Fruit fly (Drosophila melanogaster) whole organism, embryonic: Measurements from ENCODE around the gene Elp5.

Experiments used
- Antp ChIP-seq: fragments of 200-800 bp; sonication (Bioruptor generic); optimal IDR thresholded peaks from 3 replicates; lab custom pipeline; 2016; ENCODE audit warnings: missing biosample characterization, missing genetic modification characterization
- Bgb ChIP-seq: fragments of 200-800 bp; sonication (Bioruptor generic); IDR thresholded peaks from 2 replicates; pipeline ENCODE4 v1.3.6; 2022; ENCODE audit warnings: missing biosample characterization, missing genetic modification characterization; ENCODE audit not compliant: partially characterized antibody
- BtbVII ChIP-seq: fragments of 200-800 bp; sonication (Bioruptor generic); optimal IDR thresholded peaks from 3 replicates; lab custom pipeline; 2017; ENCODE audit warnings: missing biosample characterization, mild to moderate bottlenecking, missing genetic modification characterization
- CG12155 ChIP-seq: fragments of 200-800 bp; sonication (Bioruptor generic); optimal IDR thresholded peaks from 3 replicates; lab custom pipeline; 2016; ENCODE audit warnings: missing biosample characterization, missing genetic modification characterization
- CG1832 ChIP-seq: fragments of 200-800 bp; sonication (Bioruptor generic); optimal IDR thresholded peaks from 2 replicates; lab custom pipeline; 2017; ENCODE audit warnings: missing biosample characterization, mild to moderate bottlenecking, missing genetic modification characterization, inconsistent platforms
- CG2129 ChIP-seq: fragments of 200-800 bp; sonication (Bioruptor generic); IDR thresholded peaks from 2 replicates; pipeline ENCODE4 v1.3.6; 2022; ENCODE audit warnings: missing biosample characterization, missing genetic modification characterization; ENCODE audit not compliant: partially characterized antibody
- CG31365 ChIP-seq: fragments of 200-800 bp; sonication (Bioruptor generic); optimal IDR thresholded peaks from 2 replicates; lab custom pipeline; 2018; ENCODE audit warnings: missing biosample characterization, mild to moderate bottlenecking, missing genetic modification characterization
- CG34376 ChIP-seq: fragments of 200-800 bp; sonication (Bioruptor generic); optimal IDR thresholded peaks from 2 replicates; lab custom pipeline; 2018; ENCODE audit warnings: missing biosample characterization, mild to moderate bottlenecking, missing genetic modification characterization
- CG43689 ChIP-seq: fragments of 200-800 bp; sonication (Bioruptor generic); IDR thresholded peaks from 2 replicates; pipeline ENCODE4 v1.3.6; 2022; ENCODE audit warnings: missing biosample characterization, missing genetic modification characterization
- CG4820 ChIP-seq: fragments of 200-800 bp; sonication (Bioruptor generic); optimal IDR thresholded peaks from 3 replicates; lab custom pipeline; 2016; ENCODE audit warnings: missing biosample characterization, missing genetic modification characterization
- CG6254 ChIP-seq: fragments of 200-800 bp; sonication (Bioruptor generic); optimal IDR thresholded peaks from 3 replicates; lab custom pipeline; 2017; ENCODE audit warnings: mild to moderate bottlenecking, missing biosample characterization, missing genetic modification reagents, missing genetic modification characterization
- CG6683 ChIP-seq: fragments of 200-800 bp; sonication (Bioruptor generic); optimal IDR thresholded peaks from 2 replicates; lab custom pipeline; 2017; ENCODE audit warnings: missing biosample characterization, mild to moderate bottlenecking, missing genetic modification characterization, missing genetic modification reagents
- CG7987 ChIP-seq: fragments of 200-800 bp; sonication (Bioruptor generic); optimal IDR thresholded peaks from 2 replicates; lab custom pipeline; 2018; ENCODE audit warnings: missing biosample characterization, mild to moderate bottlenecking, missing genetic modification characterization, moderate library complexity
- CG8089 ChIP-seq: fragments of 200-800 bp; sonication (Bioruptor generic); optimal IDR thresholded peaks from 3 replicates; lab custom pipeline; 2016; ENCODE audit warnings: missing biosample characterization, missing genetic modification characterization
- CG8924 ChIP-seq: fragments of 200-800 bp; optimal IDR thresholded peaks from 3 replicates; lab custom pipeline; 2019; ENCODE audit warnings: missing biosample characterization, mild to moderate bottlenecking, missing genetic modification characterization, moderate library complexity
- CG9797 ChIP-seq: fragments of 200-800 bp; sonication (Bioruptor generic); optimal IDR thresholded peaks from 3 replicates; lab custom pipeline; 2018; ENCODE audit warnings: missing biosample characterization, mild to moderate bottlenecking, missing genetic modification characterization
- Dbx ChIP-seq: fragments of 200-800 bp; sonication (Bioruptor generic); IDR thresholded peaks from 3 replicates; pipeline ENCODE4 v1.3.6; 2022; ENCODE audit warnings: missing biosample characterization, missing genetic modification characterization
- Dref ChIP-seq: fragments of 200-800 bp; sonication (Bioruptor generic); IDR thresholded peaks from 2 replicates; pipeline ENCODE4 v1.3.6; 2022; ENCODE audit warnings: missing biosample characterization, missing genetic modification characterization
- HHEX ChIP-seq: fragments of 200-800 bp; sonication (Bioruptor generic); optimal IDR thresholded peaks from 3 replicates; lab custom pipeline; 2017; ENCODE audit warnings: missing biosample characterization, mild to moderate bottlenecking, missing genetic modification characterization, missing genetic modification reagents
- Hand ChIP-seq: fragments of 200-800 bp; sonication (Bioruptor generic); optimal IDR thresholded peaks from 2 replicates; lab custom pipeline; 2017; ENCODE audit warnings: mild to moderate bottlenecking, missing biosample characterization, missing genetic modification reagents, missing genetic modification characterization
- Hr39 ChIP-seq: fragments of >200 bp; optimal IDR thresholded peaks from 2 replicates; lab custom pipeline; 2017
- Hr51 ChIP-seq, 2 experiments: fragments of 200-800 bp; sonication (Bioruptor generic); optimal IDR thresholded peaks; 2 replicates in 1 of 2; 3 replicates in 1 of 2; lab custom pipeline; 2016 to 2018; ENCODE audit warnings: missing biosample characterization in 2 of 2, missing genetic modification characterization in 2 of 2, mild to moderate bottlenecking in 1 of 2, moderate library complexity in 1 of 2
- MTF-1 ChIP-seq: fragments of 200-800 bp; sonication (Bioruptor generic); optimal IDR thresholded peaks from 2 replicates; lab custom pipeline; 2018; ENCODE audit warnings: missing biosample characterization, mild to moderate bottlenecking, missing genetic modification characterization, borderline replicate concordance
- Mrtf ChIP-seq: fragments of 200-800 bp; sonication (Bioruptor generic); IDR thresholded peaks from 3 replicates; pipeline ENCODE4 v1.3.6; 2022; ENCODE audit warnings: missing biosample characterization, missing genetic modification characterization
- Nf-YC ChIP-seq: fragments of 200-800 bp; optimal IDR thresholded peaks from 3 replicates; lab custom pipeline; 2019; ENCODE audit warnings: missing biosample characterization, mild to moderate bottlenecking, missing genetic modification characterization, moderate library complexity
- Pdp1 ChIP-seq, 2 experiments: fragments of 200-800 bp; sonication (Bioruptor generic); optimal IDR thresholded peaks; 3 replicates each; lab custom pipeline; 2016; ENCODE audit warnings: missing biosample characterization in 2 of 2, missing genetic modification characterization in 2 of 2, mild to moderate bottlenecking in 1 of 2, moderate library complexity in 1 of 2
- Scr ChIP-seq: fragments of 200-800 bp; sonication (Bioruptor generic); IDR thresholded peaks from 2 replicates; pipeline ENCODE4 v1.3.6; 2022; ENCODE audit warnings: missing biosample characterization, missing genetic modification characterization; ENCODE audit not compliant: partially characterized antibody
- Sin3A ChIP-seq: fragments of >200 bp; optimal IDR thresholded peaks from 2 replicates; lab custom pipeline; 2018
- Trl ChIP-seq, 3 experiments: fragments of >200 bp in 2 of 3; fragments of 200-800 bp in 1 of 3; sonication (Bioruptor generic) in 1 of 3; optimal IDR thresholded peaks; 2 replicates in 1 of 3; 3 replicates in 2 of 3; lab custom pipeline; 2016 to 2017; ENCODE audit warnings: missing biosample characterization in 1 of 3, missing genetic modification characterization in 1 of 3
- ac ChIP-seq: fragments of 200-800 bp; sonication (Bioruptor generic); optimal IDR thresholded peaks from 3 replicates; lab custom pipeline; 2017; ENCODE audit warnings: missing biosample characterization, mild to moderate bottlenecking, missing genetic modification characterization
- aop ChIP-seq: fragments of 200-800 bp; sonication (Bioruptor generic); IDR thresholded peaks from 2 replicates; pipeline ENCODE4 v1.3.6; 2022; ENCODE audit warnings: missing biosample characterization, missing genetic modification characterization
- az2 ChIP-seq: fragments of 200-800 bp; sonication (Bioruptor generic); optimal IDR thresholded peaks from 3 replicates; lab custom pipeline; 2016; ENCODE audit warnings: missing biosample characterization, missing genetic modification characterization
- en ChIP-seq: fragments of 200-800 bp; sonication (Bioruptor generic); optimal IDR thresholded peaks from 2 replicates; lab custom pipeline; 2016; ENCODE audit warnings: missing biosample characterization, missing genetic modification characterization
- fd102C ChIP-seq: fragments of 200-800 bp; sonication (Bioruptor generic); optimal IDR thresholded peaks from 2 replicates; lab custom pipeline; 2018; ENCODE audit warnings: missing biosample characterization, mild to moderate bottlenecking, missing genetic modification characterization, moderate library complexity
- grau ChIP-seq: fragments of 200-800 bp; optimal IDR thresholded peaks from 3 replicates; lab custom pipeline; 2019; ENCODE audit warnings: missing biosample characterization, mild to moderate bottlenecking, missing genetic modification characterization, moderate library complexity
- hb ChIP-seq: fragments of 200-800 bp; sonication (Bioruptor generic); IDR thresholded peaks from 3 replicates; pipeline ENCODE4 v1.3.6; 2022; ENCODE audit warnings: missing biosample characterization, missing genetic modification characterization; ENCODE audit not compliant: partially characterized antibody
- hbn ChIP-seq: fragments of 200-800 bp; sonication (Bioruptor generic); IDR thresholded peaks from 2 replicates; pipeline ENCODE4 v1.3.6; 2022; ENCODE audit warnings: missing biosample characterization, missing genetic modification characterization; ENCODE audit not compliant: partially characterized antibody
- ind ChIP-seq: fragments of 200-800 bp; sonication (Bioruptor generic); optimal IDR thresholded peaks from 3 replicates; lab custom pipeline; 2016; ENCODE audit warnings: missing biosample characterization, missing genetic modification characterization
- nom ChIP-seq: fragments of 200-800 bp; sonication (Bioruptor generic); optimal IDR thresholded peaks from 2 replicates; lab custom pipeline; 2017; ENCODE audit warnings: missing biosample characterization, missing genetic modification characterization, mild to moderate bottlenecking, moderate library complexity, missing genetic modification reagents
- odd ChIP-seq: fragments of 200-800 bp; sonication (Bioruptor generic); optimal IDR thresholded peaks from 2 replicates; lab custom pipeline; 2017; ENCODE audit warnings: missing biosample characterization, mild to moderate bottlenecking, missing genetic modification characterization
- pum ChIP-seq: fragments of 200-800 bp; sonication (Bioruptor generic); optimal IDR thresholded peaks from 2 replicates; lab custom pipeline; 2016; ENCODE audit warnings: missing biosample characterization, missing genetic modification characterization
- row ChIP-seq: fragments of 200-800 bp; sonication (Bioruptor generic); IDR thresholded peaks from 3 replicates; pipeline ENCODE4 v1.3.6; 2022; ENCODE audit warnings: missing biosample characterization, missing genetic modification characterization
- sens-2 ChIP-seq: fragments of 200-800 bp; sonication (Bioruptor generic); IDR thresholded peaks from 2 replicates; pipeline ENCODE4 v1.3.6; 2022; ENCODE audit warnings: missing biosample characterization, missing genetic modification characterization
- seq ChIP-seq: fragments of 200-800 bp; sonication (Bioruptor generic); IDR thresholded peaks from 2 replicates; pipeline ENCODE4 v1.3.6; 2022; ENCODE audit warnings: missing biosample characterization, missing genetic modification characterization
- sima ChIP-seq: fragments of 200-800 bp; sonication (Bioruptor generic); optimal IDR thresholded peaks from 2 replicates; lab custom pipeline; 2016; ENCODE audit warnings: missing biosample characterization, missing genetic modification characterization
- trh ChIP-seq: fragments of 200-800 bp; sonication (Bioruptor generic); optimal IDR thresholded peaks from 2 replicates; lab custom pipeline; 2016; ENCODE audit warnings: missing biosample characterization, missing genetic modification characterization
- twi ChIP-seq: fragments of 200-800 bp; optimal IDR thresholded peaks from 2 replicates; lab custom pipeline; 2019; ENCODE audit warnings: missing biosample characterization, mild to moderate bottlenecking, missing genetic modification characterization, moderate library complexity
- unc-4 ChIP-seq: fragments of 200-800 bp; sonication (Bioruptor generic); IDR thresholded peaks from 2 replicates; pipeline ENCODE4 v1.3.6; 2022; ENCODE audit warnings: missing biosample characterization, missing genetic modification characterization; ENCODE audit not compliant: partially characterized antibody
- wek ChIP-seq: fragments of 200-800 bp; sonication (Bioruptor generic); optimal IDR thresholded peaks from 3 replicates; lab custom pipeline; 2018; ENCODE audit warnings: missing biosample characterization, mild to moderate bottlenecking, missing genetic modification characterization, moderate library complexity

Gene Elp5

dm6 chr3L:2265692-2266444 is 8.6 kb downstream of the Elp5 start, which contains the start of the genes ecd and CG13806 (continued):
- TF ChIP-seq row (GFP tag; lab: Robert Waterston, UW), result peak; percentile 95
- peak in 1 of 2 experiments; percentile 41 for TF ChIP-seq Hr51 (GFP tag; optimal IDR thresholded peaks at IDR 0.05; lab: Kevin White, UChicago)
- peak; percentile 62 for TF ChIP-seq Sin3A (lab: Kevin White, UChicago)
- peak; percentile 50 for TF ChIP-seq CG9797 (GFP tag; lab: Kevin White, UChicago)
- no peak for TF ChIP-seq ac
- TF ChIP-seq CG34376, result no peak
- peak in 1 of 2 experiments; percentile 3 for TF ChIP-seq Pdp1 (GFP tag; optimal IDR thresholded peaks at IDR 0.05; lab: Kevin White, UChicago)
- TF ChIP-seq BtbVII (GFP tag; lab: Kevin White, UChicago), result no peak
- no peak for TF ChIP-seq sima
- TF ChIP-seq CG1832 (GFP tag; lab: Kevin White, UChicago), result no peak
- peak; percentile 49 for TF ChIP-seq Dref
- TF ChIP-seq hb, result peak; percentile 89
- peak; percentile 72 for TF ChIP-seq Dbx (GFP tag; lab: Robert Waterston, UW)
- peak; percentile 3 for TF ChIP-seq CG8089 (GFP tag; lab: Kevin White, UChicago)
- TF ChIP-seq Mrtf (GFP tag; lab: Robert Waterston, UW), result no peak
- TF ChIP-seq sens-2 (GFP tag; lab: Robert Waterston, UW), result no peak
- peak; percentile 98 for TF ChIP-seq Bgb
- no peak for TF ChIP-seq CG6683
- TF ChIP-seq Scr (GFP tag; lab: Robert Waterston, UW), result peak; percentile 91
- TF ChIP-seq az2 (GFP tag; lab: Kevin White, UChicago), result no peak
- TF ChIP-seq seq, result no peak
- no peak for TF ChIP-seq aop (GFP tag; lab: Robert Waterston, UW)
- TF ChIP-seq Trl (optimal IDR thresholded peaks at IDR 0.05; lab: Kevin White, UChicago), result no peak
- peak; percentile 51 for TF ChIP-seq Trl (GFP tag; optimal IDR thresholded peaks at IDR 0.05; lab: Kevin White, UChicago)
- no peak for TF ChIP-seq CG6254 (GFP tag; lab: Kevin White, UChicago)
- TF ChIP-seq CG2129 (GFP tag; lab: Robert Waterston, UW), result peak; percentile 76
- peak; percentile 14 for TF ChIP-seq CG7987 (GFP tag; lab: Kevin White, UChicago)
- peak; percentile 40 for TF ChIP-seq Antp (GFP tag; lab: Kevin White, UChicago)
- no peak for TF ChIP-seq CG43689 (GFP tag; lab: Robert Waterston, UW)
- TF ChIP-seq fd102C (GFP tag; lab: Kevin White, UChicago), result no peak
- TF ChIP-seq Hr39 (lab: Kevin White, UChicago), result no peak
- TF ChIP-seq grau (tag; lab: Kevin White, UChicago), result no peak
- TF ChIP-seq unc-4, result peak; percentile 92
- TF ChIP-seq wek, result no peak
- no peak for TF ChIP-seq odd (GFP tag; lab: Kevin White, UChicago)
- no peak for TF ChIP-seq en (GFP tag; lab: Kevin White, UChicago)
- peak; percentile 23 for TF ChIP-seq pum (GFP tag; lab: Kevin White, UChicago)
- TF ChIP-seq ind (GFP tag; lab: Kevin White, UChicago), result peak; percentile 19
- TF ChIP-seq CG12155 (GFP tag; lab: Kevin White, UChicago), result peak; percentile 42
- TF ChIP-seq CG31365 (tag; lab: Kevin White, UChicago), result peak; percentile 14
- TF ChIP-seq HHEX, result no peak
- TF ChIP-seq hbn, result peak; percentile 87
- TF ChIP-seq CG4820 (GFP tag; lab: Kevin White, UChicago), result no peak
- no peak for TF ChIP-seq MTF-1 (GFP tag; lab: Kevin White, UChicago)
- no peak for TF ChIP-seq nom (GFP tag; lab: Kevin White, UChicago)
- peak; percentile 14 for TF ChIP-seq trh (GFP tag; lab: Kevin White, UChicago)
- TF ChIP-seq twi (tag; lab: Kevin White, UChicago), result no peak
- no peak for TF ChIP-seq Nf-YC (tag; lab: Kevin White, UChicago)
- TF ChIP-seq CG8924 (tag; lab: Kevin White, UChicago), result no peak
- TF ChIP-seq Hand (GFP tag; lab: Kevin White, UChicago), result no peak
